Fruit fly (Drosophila melanogaster) whole organism, prepupa: ENCODE results near the gene CG6295.

Source experiments
- Blimp-1 ChIP-seq: fragments of 200-800 bp; sonication (Bioruptor generic); optimal IDR thresholded peaks from 3 replicates; lab custom pipeline; 2017; ENCODE audit warnings: missing biosample characterization, missing genetic modification characterization, mild to moderate bottlenecking, moderate library complexity, missing genetic modification reagents
- CG10669 ChIP-seq: fragments of 200-800 bp; sonication (Bioruptor generic); optimal IDR thresholded peaks from 3 replicates; lab custom pipeline; 2018; ENCODE audit warnings: missing biosample characterization, mild to moderate bottlenecking, missing genetic modification characterization, moderate library complexity
- CG15336 ChIP-seq: fragments of 200-800 bp; sonication (Bioruptor generic); IDR thresholded peaks from 2 replicates; pipeline ENCODE4 v1.3.6; 2022; ENCODE audit warnings: missing biosample characterization, missing genetic modification characterization
- CG1621 ChIP-seq: fragments of 200-800 bp; sonication (Bioruptor generic); optimal IDR thresholded peaks from 3 replicates; lab custom pipeline; 2018; ENCODE audit warnings: missing biosample characterization, mild to moderate bottlenecking, missing genetic modification characterization
- CG16779 ChIP-seq: fragments of 200-800 bp; sonication (Bioruptor generic); optimal IDR thresholded peaks from 3 replicates; lab custom pipeline; 2017; ENCODE audit warnings: missing biosample characterization, mild to moderate bottlenecking, missing genetic modification characterization
- CG3032 ChIP-seq: fragments of 200-800 bp; optimal IDR thresholded peaks from 2 replicates; lab custom pipeline; 2019; ENCODE audit warnings: missing biosample characterization, mild to moderate bottlenecking, missing genetic modification characterization, moderate library complexity
- CG31627 ChIP-seq: fragments of 200-800 bp; sonication (Bioruptor generic); optimal IDR thresholded peaks from 3 replicates; lab custom pipeline; 2016; ENCODE audit warnings: missing biosample characterization, missing genetic modification characterization
- CG32006 ChIP-seq: fragments of 200-800 bp; sonication (Bioruptor generic); optimal IDR thresholded peaks from 3 replicates; lab custom pipeline; 2017; ENCODE audit warnings: missing biosample characterization, mild to moderate bottlenecking, missing genetic modification characterization
- CG34406 ChIP-seq: fragments of 200-800 bp; sonication (Bioruptor generic); optimal IDR thresholded peaks from 3 replicates; lab custom pipeline; 2016; ENCODE audit warnings: missing biosample characterization, missing genetic modification characterization
- CG4318 ChIP-seq: fragments of 200-800 bp; sonication (Bioruptor generic); optimal IDR thresholded peaks from 3 replicates; lab custom pipeline; 2017; ENCODE audit warnings: missing biosample characterization, mild to moderate bottlenecking, missing genetic modification characterization
- CG6163 ChIP-seq: fragments of 200-800 bp; sonication (Bioruptor generic); IDR thresholded peaks from 3 replicates; pipeline ENCODE4 v1.3.6; 2022; ENCODE audit warnings: missing biosample characterization, missing genetic modification characterization
- CG6276 ChIP-seq: fragments of 200-800 bp; sonication (Bioruptor generic); optimal IDR thresholded peaks from 2 replicates; lab custom pipeline; 2017; ENCODE audit warnings: missing biosample characterization, mild to moderate bottlenecking, missing genetic modification characterization
- CG6792 ChIP-seq: fragments of 200-800 bp; sonication (Bioruptor generic); optimal IDR thresholded peaks from 3 replicates; lab custom pipeline; 2016; ENCODE audit warnings: missing biosample characterization, missing genetic modification characterization
- CG6808 ChIP-seq: fragments of 200-800 bp; sonication (Bioruptor generic); optimal IDR thresholded peaks from 3 replicates; lab custom pipeline; 2017; ENCODE audit warnings: missing biosample characterization, missing genetic modification characterization, mild to moderate bottlenecking, moderate library complexity, missing genetic modification reagents
- CG6854 ChIP-seq: fragments of 200-800 bp; sonication (Bioruptor generic); optimal IDR thresholded peaks from 2 replicates; lab custom pipeline; 2017; ENCODE audit warnings: missing biosample characterization, mild to moderate bottlenecking, missing genetic modification characterization
- CG7368 ChIP-seq: fragments of 200-800 bp; sonication (Bioruptor generic); optimal IDR thresholded peaks from 3 replicates; lab custom pipeline; 2016; ENCODE audit warnings: missing biosample characterization, missing genetic modification characterization
- CG8119 ChIP-seq: fragments of 200-800 bp; sonication (Bioruptor generic); IDR thresholded peaks from 3 replicates; pipeline ENCODE4 v1.3.6; 2022; ENCODE audit warnings: missing biosample characterization, missing genetic modification characterization
- CG8319 ChIP-seq: fragments of 200-800 bp; sonication (Bioruptor generic); optimal IDR thresholded peaks from 3 replicates; lab custom pipeline; 2016; ENCODE audit warnings: missing biosample characterization, missing genetic modification characterization
- CG8632 ChIP-seq: fragments of 200-800 bp; sonication (Bioruptor generic); optimal IDR thresholded peaks from 3 replicates; lab custom pipeline; 2016; ENCODE audit warnings: missing biosample characterization, missing genetic modification characterization
- CG9139 ChIP-seq: fragments of 200-800 bp; sonication (Bioruptor generic); optimal IDR thresholded peaks from 3 replicates; lab custom pipeline; 2017; ENCODE audit warnings: missing biosample characterization, mild to moderate bottlenecking, missing genetic modification characterization
- Eip78C ChIP-seq: fragments of 200-800 bp; sonication (Bioruptor generic); peaks from one replicate; lab custom pipeline; 2016; ENCODE audit warnings: missing biosample characterization, missing genetic modification characterization
- Eip93F ChIP-seq: fragments of 200-800 bp; sonication (Bioruptor generic); optimal IDR thresholded peaks from 2 replicates; lab custom pipeline; 2016; ENCODE audit warnings: missing biosample characterization, mild to moderate bottlenecking, missing genetic modification characterization
- Ets96B ChIP-seq: fragments of 200-800 bp; optimal IDR thresholded peaks from 2 replicates; lab custom pipeline; 2019; ENCODE audit warnings: missing biosample characterization, mild to moderate bottlenecking, missing genetic modification characterization, moderate library complexity
- Gug ChIP-seq: fragments of 200-800 bp; sonication (Bioruptor generic); IDR thresholded peaks from 2 replicates; pipeline ENCODE4 v1.3.6; 2022; ENCODE audit warnings: missing biosample characterization, missing genetic modification characterization
- Hr38 ChIP-seq: sonication (Bioruptor generic); optimal IDR thresholded peaks from 2 replicates; lab custom pipeline; 2016; ENCODE audit warnings: missing biosample characterization, missing genetic modification characterization
- Hr39 ChIP-seq: fragments of 200-800 bp; sonication (Bioruptor generic); optimal IDR thresholded peaks from 2 replicates; lab custom pipeline; 2016; ENCODE audit warnings: missing biosample characterization, missing genetic modification characterization
- Hr4 ChIP-seq: fragments of 200-800 bp; sonication (Bioruptor generic); optimal IDR thresholded peaks from 3 replicates; lab custom pipeline; 2016; ENCODE audit warnings: missing biosample characterization, missing genetic modification characterization
- Lpt ChIP-seq: fragments of 200-800 bp; sonication (Bioruptor generic); optimal IDR thresholded peaks from 3 replicates; lab custom pipeline; 2016; ENCODE audit warnings: missing biosample characterization, missing genetic modification characterization
- Met ChIP-seq: fragments of 200-800 bp; sonication (Bioruptor generic); optimal IDR thresholded peaks from 3 replicates; lab custom pipeline; 2016; ENCODE audit warnings: missing biosample characterization, missing genetic modification characterization
- OdsH ChIP-seq: fragments of 200-800 bp; sonication (Bioruptor generic); optimal IDR thresholded peaks from 3 replicates; lab custom pipeline; 2016; ENCODE audit warnings: missing biosample characterization, missing genetic modification characterization
- Smox ChIP-seq: fragments of 200-800 bp; sonication (Bioruptor generic); optimal IDR thresholded peaks from 3 replicates; lab custom pipeline; 2016; ENCODE audit warnings: missing biosample characterization, missing genetic modification characterization
- Sox102F ChIP-seq: fragments of 200-800 bp; sonication (Bioruptor generic); optimal IDR thresholded peaks from 2 replicates; lab custom pipeline; 2016; ENCODE audit warnings: missing biosample characterization, mild to moderate bottlenecking, missing genetic modification characterization
- Sox14 ChIP-seq: fragments of 200-800 bp; sonication (Bioruptor generic); optimal IDR thresholded peaks from 3 replicates; lab custom pipeline; 2016; ENCODE audit warnings: missing biosample characterization, missing genetic modification characterization
- achi ChIP-seq: fragments of 200-800 bp; sonication (Bioruptor generic); optimal IDR thresholded peaks from 3 replicates; lab custom pipeline; 2016; ENCODE audit warnings: missing biosample characterization, missing genetic modification characterization
- acj6 ChIP-seq: fragments of 200-800 bp; sonication (Bioruptor generic); optimal IDR thresholded peaks from 3 replicates; lab custom pipeline; 2016; ENCODE audit warnings: missing biosample characterization, missing genetic modification characterization
- cyc ChIP-seq: fragments of 200-800 bp; sonication (Bioruptor generic); optimal IDR thresholded peaks from 3 replicates; lab custom pipeline; 2016; ENCODE audit warnings: missing biosample characterization, missing genetic modification characterization
- dsx ChIP-seq: fragments of 200-800 bp; optimal IDR thresholded peaks from 3 replicates; lab custom pipeline; 2019; ENCODE audit warnings: missing biosample characterization, mild to moderate bottlenecking, missing genetic modification characterization, moderate library complexity; ENCODE audit not compliant: poor library complexity, severe bottlenecking
- eg ChIP-seq: fragments of 200-800 bp; sonication (Bioruptor generic); IDR thresholded peaks from 3 replicates; pipeline ENCODE4 v1.3.6; 2022; ENCODE audit warnings: missing biosample characterization, missing genetic modification characterization
- esn ChIP-seq: fragments of 200-800 bp; sonication (Bioruptor generic); optimal IDR thresholded peaks from 2 replicates; lab custom pipeline; 2016; ENCODE audit warnings: missing biosample characterization, mild to moderate bottlenecking, missing genetic modification characterization, moderate library complexity
- fd59A ChIP-seq: fragments of 200-800 bp; sonication (Bioruptor generic); optimal IDR thresholded peaks from 2 replicates; lab custom pipeline; 2017; ENCODE audit warnings: missing biosample characterization, mild to moderate bottlenecking, missing genetic modification characterization, missing genetic modification reagents
- fd85E ChIP-seq: fragments of 200-800 bp; sonication (Bioruptor generic); optimal IDR thresholded peaks from 3 replicates; lab custom pipeline; 2016; ENCODE audit warnings: missing biosample characterization, missing genetic modification characterization
- lz ChIP-seq: fragments of 200-800 bp; sonication (Bioruptor generic); optimal IDR thresholded peaks from 3 replicates; lab custom pipeline; 2016; ENCODE audit warnings: missing biosample characterization, missing genetic modification characterization
- pdm3 ChIP-seq: fragments of 200-800 bp; sonication (Bioruptor generic); optimal IDR thresholded peaks from 3 replicates; lab custom pipeline; 2016; ENCODE audit warnings: missing biosample characterization, missing genetic modification characterization
- spab ChIP-seq: fragments of 200-800 bp; sonication (Bioruptor generic); optimal IDR thresholded peaks from 2 replicates; lab custom pipeline; 2017; ENCODE audit warnings: missing biosample characterization, mild to moderate bottlenecking, missing genetic modification characterization, missing genetic modification reagents
- ss ChIP-seq, 2 experiments: fragments of 200-800 bp; sonication (Bioruptor generic); optimal IDR thresholded peaks; 2 replicates in 1 of 2; 3 replicates in 1 of 2; lab custom pipeline; 2017 to 2018; ENCODE audit warnings: mild to moderate bottlenecking in 2 of 2, missing biosample characterization in 2 of 2, missing genetic modification characterization in 2 of 2, moderate library complexity in 1 of 2
- svp ChIP-seq: fragments of 200-800 bp; sonication (Bioruptor generic); peaks from one replicate; lab custom pipeline; 2016; ENCODE audit warnings: missing biosample characterization, missing genetic modification characterization
- topi ChIP-seq: fragments of 200-800 bp; sonication (Bioruptor generic); optimal IDR thresholded peaks from 3 replicates; lab custom pipeline; 2016; ENCODE audit warnings: missing biosample characterization, missing genetic modification characterization
- vri ChIP-seq: fragments of 200-800 bp; sonication (Bioruptor generic); optimal IDR thresholded peaks from 3 replicates; lab custom pipeline; 2016; ENCODE audit warnings: missing biosample characterization, mild to moderate bottlenecking, missing genetic modification characterization

The CG6295 gene

dm6 chr3R:26964452-26965133 is 42.3 kb downstream of the CG6295 start, which contains the start of gene Tsp97E (continued):
- TF ChIP-seq fd59A (GFP tag; lab: Kevin White, UChicago) (no peak), Eip93F (GFP tag; lab: Kevin White, UChicago) (no peak), CG34406 (GFP tag; lab: Kevin White, UChicago) (no peak), CG6808 (GFP tag; lab: Kevin White, UChicago) (no peak), CG4318 (GFP tag; lab: Kevin White, UChicago) (no peak), esn (GFP tag; lab: Kevin White, UChicago) (peak; percentile 40), CG6854 (peak; percentile 63), CG3032 (tag; lab: Kevin White, UChicago) (no peak), Eip78C (GFP tag; lab: Kevin White, UChicago) (peak; percentile 56)

- TF ChIP-seq dsx (peak; percentile 83), Hr39 (GFP tag; lab: Kevin White, UChicago) (peak; percentile 70), OdsH (GFP tag; lab: Kevin White, UChicago) (peak; percentile 58), Sox102F (GFP tag; lab: Kevin White, UChicago) (peak; percentile 63), Met (peak; percentile 58), Hr38 (GFP tag; lab: Kevin White, UChicago) (no peak), CG15336 (GFP tag; lab: Robert Waterston, UW) (peak; percentile 67), fd85E (GFP tag; lab: Kevin White, UChicago) (peak; percentile 66), spab (GFP tag; lab: Kevin White, UChicago) (peak; percentile 82), CG34406 (GFP tag; lab: Kevin White, UChicago) (peak; percentile 47), Blimp-1 (GFP tag; lab: Kevin White, UChicago) (peak; percentile 62), CG6792 (GFP tag; lab: Kevin White, UChicago) (peak; percentile 51), Sox14 (GFP tag; lab: Kevin White, UChicago) (peak; percentile 50), Gug (peak; percentile 42; the same call in 1 of the 2 replicates), svp (GFP tag; lab: Kevin White, UChicago) (peak; percentile 94), CG31627 (GFP tag; lab: Kevin White, UChicago) (peak; percentile 61), CG9139 (GFP tag; lab: Kevin White, UChicago) (peak; percentile 77), vri (GFP tag; lab: Kevin White, UChicago) (peak; percentile 22), CG10669 (GFP tag; lab: Kevin White, UChicago) (peak; percentile 88), Ets96B (tag; lab: Kevin White, UChicago) (peak; percentile 76), lz (GFP tag; lab: Kevin White, UChicago) (peak; percentile 60), CG8632 (GFP tag; lab: Kevin White, UChicago) (peak; percentile 25), Smox (GFP tag; lab: Kevin White, UChicago) (no peak), topi (GFP tag; lab: Kevin White, UChicago) (peak; percentile 87), CG8319 (GFP tag; lab: Kevin White, UChicago) (peak; percentile 27), CG6808 (GFP tag; lab: Kevin White, UChicago) (peak; percentile 87), CG16779 (tag; lab: Kevin White, UChicago) (peak; percentile 56), ss (GFP tag; optimal IDR thresholded peaks at IDR 0.05; lab: Kevin White, UChicago) (peak; percentile 73 to 81), Hr4 (GFP tag; lab: Kevin White, UChicago) (peak; percentile 58), CG1621 (tag; lab: Kevin White, UChicago) (peak; percentile 57), CG4318 (GFP tag; lab: Kevin White, UChicago) (peak; percentile 33), Lpt (peak; percentile 7), CG7368 (GFP tag; lab: Kevin White, UChicago) (peak; percentile 64), CG6854 (no peak), Eip78C (GFP tag; lab: Kevin White, UChicago) (peak; percentile 95), cyc (GFP tag; lab: Kevin White, UChicago) (peak; percentile 85), CG3032 (tag; lab: Kevin White, UChicago) (peak; percentile 80), pdm3 (GFP tag; lab: Kevin White, UChicago) (peak; percentile 58), achi (GFP tag; lab: Kevin White, UChicago) (peak; percentile 81), CG6276 (GFP tag; lab: Kevin White, UChicago) (no peak), CG8119 (peak; percentile 61), acj6 (GFP tag; lab: Kevin White, UChicago) (peak; percentile 63), eg (peak; percentile 68), CG6163 (GFP tag; lab: Robert Waterston, UW) (peak; percentile 62; the same call in 2 of the 3 replicates), CG32006 (GFP tag; lab: Kevin White, UChicago) (peak; percentile 65)
These were observed 43.1 kb downstream of the CG6295 start for dm6 chr3R:26963747-26964174.
